Worm (Caenorhabditis elegans) whole organism, L3 larva: ENCODE measurements around the gene cct-6.

Source experiments
- R02D3.7 ChIP-seq: fragments of 150-350 bp; optimal IDR thresholded peaks from 2 replicates; lab custom pipeline; 2014; ENCODE audit warnings: missing biosample characterization, missing genetic modification characterization
- nfya-1 ChIP-seq: sonication (generic microtip); optimal IDR thresholded peaks from 2 replicates; lab custom pipeline; 2017; ENCODE audit warnings: missing genetic modification characterization, mild to moderate bottlenecking, missing compliant biosample characterization, antibody characterized with exemption, moderate library complexity; ENCODE audit not compliant: insufficient read depth
- nhr-237 ChIP-seq: fragments of 150-350 bp; optimal IDR thresholded peaks from 2 replicates; lab custom pipeline; 2014; ENCODE audit warnings: missing biosample characterization, missing genetic modification characterization
- nhr-77 ChIP-seq: fragments of 150-350 bp; optimal IDR thresholded peaks from 2 replicates; lab custom pipeline; 2014; ENCODE audit warnings: missing biosample characterization, missing genetic modification characterization
- snpc-4 ChIP-seq: fragments of 150-350 bp; optimal IDR thresholded peaks from 2 replicates; lab custom pipeline; 2014; ENCODE audit warnings: missing biosample characterization, missing genetic modification characterization
- zag-1 ChIP-seq: fragments of 150-350 bp; optimal IDR thresholded peaks from 2 replicates; lab custom pipeline; 2014; ENCODE audit warnings: missing biosample characterization, missing genetic modification characterization
- ztf-11 ChIP-seq: fragments of 150-350 bp; optimal IDR thresholded peaks from 2 replicates; lab custom pipeline; 2014; ENCODE audit warnings: missing biosample characterization, missing genetic modification characterization

DNA sequence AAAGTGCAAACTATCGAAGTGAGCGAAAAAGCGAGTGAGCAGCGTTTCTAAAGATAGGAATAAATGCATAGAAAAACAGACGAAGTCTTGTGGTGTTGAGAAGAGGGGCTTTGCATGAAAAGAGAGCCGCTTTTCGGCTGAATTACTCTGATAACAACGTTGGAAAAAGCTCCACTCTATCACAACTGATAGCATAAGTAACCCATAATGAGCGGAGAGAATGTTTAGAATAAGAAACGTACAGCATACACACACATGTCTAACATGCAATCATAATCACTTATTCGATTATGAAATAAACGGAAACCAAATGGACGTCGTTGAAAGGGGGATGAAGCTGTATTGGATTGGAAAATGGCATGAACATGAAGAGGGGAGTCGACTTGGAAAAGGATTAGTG is 15.2 kb downstream of the cct-6 start:
- TF ChIP-seq nfya-1 (no peak), R02D3.7 (tag; lab: Kevin White, UChicago) (no peak), snpc-4 (tag; lab: Kevin White, UChicago) (no peak), nhr-77 (no peak), ztf-11 (tag; lab: Kevin White, UChicago) (no peak), nhr-237 (no peak), zag-1 (tag; lab: Kevin White, UChicago) (no peak)
